Worm (Caenorhabditis elegans) whole organism, L3 larva: ENCODE measurements around the gene Y34B4A.7.
A peak's percentile ranks its signal among the peaks of the same experiment; 100 is the strongest.

Experiments
- ZK546.5 ChIP-seq: sonication (generic microtip); optimal IDR thresholded peaks from 2 replicates; lab custom pipeline; 2017; ENCODE audit warnings: missing biosample characterization, missing genetic modification characterization
- ama-1 ChIP-seq: fragments of 150-350 bp; optimal IDR thresholded peaks from 2 replicates; lab custom pipeline; 2018
- ceh-16 ChIP-seq: sonication (generic microtip); optimal IDR thresholded peaks from 2 replicates; lab custom pipeline; 2017; ENCODE audit warnings: missing biosample characterization, missing genetic modification characterization
- ceh-28 ChIP-seq: fragments of 150-350 bp; optimal IDR thresholded peaks from 2 replicates; lab custom pipeline; 2014; ENCODE audit warnings: missing biosample characterization, missing genetic modification reagents, missing genetic modification characterization
- ceh-9 ChIP-seq: sonication (generic microtip); optimal IDR thresholded peaks from 2 replicates; lab custom pipeline; 2018; ENCODE audit warnings: missing biosample characterization, missing genetic modification characterization
- daf-12 ChIP-seq: fragments of 150-350 bp; optimal IDR thresholded peaks from 2 replicates; lab custom pipeline; 2014; ENCODE audit warnings: missing biosample characterization, missing genetic modification reagents, missing genetic modification characterization
- egl-27 ChIP-seq: sonication (generic microtip); optimal IDR thresholded peaks from 4 replicates; lab custom pipeline; 2017; ENCODE audit warnings: missing biosample characterization, missing genetic modification reagents, missing genetic modification characterization
- egl-5 ChIP-seq: fragments of 150-350 bp; optimal IDR thresholded peaks from 2 replicates; lab custom pipeline; 2017; ENCODE audit warnings: missing biosample characterization, missing genetic modification reagents, missing genetic modification characterization, inconsistent platforms
- elt-1 ChIP-seq: fragments of 150-350 bp; optimal IDR thresholded peaks from 2 replicates; lab custom pipeline; 2014; ENCODE audit warnings: missing biosample characterization, missing genetic modification characterization
- elt-2 ChIP-seq: sonication (generic microtip); optimal IDR thresholded peaks from 2 replicates; lab custom pipeline; 2016; ENCODE audit warnings: missing genetic modification reagents, mild to moderate bottlenecking, missing genetic modification characterization, missing compliant biosample characterization
- fkh-10 ChIP-seq: sonication (generic microtip); optimal IDR thresholded peaks from 2 replicates; lab custom pipeline; 2017; ENCODE audit warnings: missing biosample characterization, missing genetic modification reagents, missing genetic modification characterization
- fkh-2 ChIP-seq: fragments of 150-350 bp; optimal IDR thresholded peaks from 2 replicates; lab custom pipeline; 2014; ENCODE audit warnings: missing biosample characterization, missing genetic modification reagents, missing genetic modification characterization
- fos-1 ChIP-seq: fragments of 150-350 bp; optimal IDR thresholded peaks from 2 replicates; lab custom pipeline; 2014; ENCODE audit warnings: missing biosample characterization, missing genetic modification characterization
- lin-15B ChIP-seq: fragments of 150-350 bp; optimal IDR thresholded peaks from 2 replicates; lab custom pipeline; 2014; ENCODE audit warnings: missing biosample characterization, missing genetic modification characterization
- lin-39 ChIP-seq: fragments of 150-350 bp; optimal IDR thresholded peaks from 2 replicates; lab custom pipeline; 2018; ENCODE audit warnings: missing biosample characterization, missing genetic modification reagents, missing genetic modification characterization
- lsy-12 ChIP-seq: sonication (generic microtip); optimal IDR thresholded peaks from 2 replicates; lab custom pipeline; 2016; ENCODE audit warnings: mild to moderate bottlenecking, missing genetic modification characterization, missing compliant biosample characterization
- mdl-1 ChIP-seq: fragments of 150-350 bp; optimal IDR thresholded peaks from 2 replicates; lab custom pipeline; 2014; ENCODE audit warnings: missing biosample characterization, missing genetic modification characterization
- mml-1 ChIP-seq: fragments of 150-350 bp; sonication (generic microtip); optimal IDR thresholded peaks from 3 replicates; lab custom pipeline; 2014; ENCODE audit warnings: missing biosample characterization, missing genetic modification characterization
- nhr-11 ChIP-seq: fragments of 150-350 bp; optimal IDR thresholded peaks from 2 replicates; lab custom pipeline; 2014; ENCODE audit warnings: missing biosample characterization, missing genetic modification characterization
- nhr-12 ChIP-seq: fragments of 150-350 bp; optimal IDR thresholded peaks from 2 replicates; lab custom pipeline; 2014; ENCODE audit warnings: missing biosample characterization, missing genetic modification characterization
- nhr-23 ChIP-seq: fragments of 150-350 bp; optimal IDR thresholded peaks from 2 replicates; lab custom pipeline; 2014; ENCODE audit warnings: missing biosample characterization, missing genetic modification reagents, missing genetic modification characterization
- nhr-25 ChIP-seq: sonication (generic microtip); optimal IDR thresholded peaks from 2 replicates; lab custom pipeline; 2017; ENCODE audit warnings: missing biosample characterization, missing genetic modification characterization
- nhr-43 ChIP-seq: sonication (generic microtip); optimal IDR thresholded peaks from 2 replicates; lab custom pipeline; 2016; ENCODE audit warnings: mild to moderate bottlenecking, missing genetic modification characterization, missing compliant biosample characterization; ENCODE audit not compliant: poor library complexity, severe bottlenecking
- nhr-67 ChIP-seq: fragments of 150-350 bp; optimal IDR thresholded peaks from 2 replicates; lab custom pipeline; 2014; ENCODE audit warnings: missing biosample characterization, missing genetic modification characterization
- nhr-76 ChIP-seq: fragments of 150-350 bp; sonication (generic microtip); optimal IDR thresholded peaks from 5 replicates; lab custom pipeline; 2014; ENCODE audit warnings: missing biosample characterization, missing genetic modification characterization
- nhr-77 ChIP-seq: fragments of 150-350 bp; optimal IDR thresholded peaks from 2 replicates; lab custom pipeline; 2014; ENCODE audit warnings: missing biosample characterization, missing genetic modification characterization
- pha-4 ChIP-seq: fragments of 150-350 bp; optimal IDR thresholded peaks from 2 replicates; lab custom pipeline; 2014; ENCODE audit warnings: missing biosample characterization, missing genetic modification reagents, missing genetic modification characterization
- pqm-1 ChIP-seq: fragments of 150-350 bp; optimal IDR thresholded peaks from 2 replicates; lab custom pipeline; 2017; ENCODE audit warnings: missing biosample characterization, missing genetic modification characterization, inconsistent platforms
- snpc-4 ChIP-seq: fragments of 150-350 bp; optimal IDR thresholded peaks from 2 replicates; lab custom pipeline; 2014; ENCODE audit warnings: missing biosample characterization, missing genetic modification characterization
- tbx-2 ChIP-seq: sonication (generic microtip); optimal IDR thresholded peaks from 2 replicates; lab custom pipeline; 2016; ENCODE audit warnings: mild to moderate bottlenecking, missing genetic modification characterization, missing compliant biosample characterization
- unc-39 ChIP-seq: sonication (generic microtip); optimal IDR thresholded peaks from 4 replicates; lab custom pipeline; 2017; ENCODE audit warnings: missing biosample characterization, missing genetic modification characterization
- unc-62 ChIP-seq: fragments of 150-350 bp; sonication (generic microtip); optimal IDR thresholded peaks from 4 replicates; lab custom pipeline; 2014; ENCODE audit warnings: missing biosample characterization, missing genetic modification reagents, missing genetic modification characterization
- zag-1 ChIP-seq: fragments of 150-350 bp; optimal IDR thresholded peaks from 2 replicates; lab custom pipeline; 2014; ENCODE audit warnings: missing biosample characterization, missing genetic modification characterization

The Y34B4A.7 gene

DNA sequence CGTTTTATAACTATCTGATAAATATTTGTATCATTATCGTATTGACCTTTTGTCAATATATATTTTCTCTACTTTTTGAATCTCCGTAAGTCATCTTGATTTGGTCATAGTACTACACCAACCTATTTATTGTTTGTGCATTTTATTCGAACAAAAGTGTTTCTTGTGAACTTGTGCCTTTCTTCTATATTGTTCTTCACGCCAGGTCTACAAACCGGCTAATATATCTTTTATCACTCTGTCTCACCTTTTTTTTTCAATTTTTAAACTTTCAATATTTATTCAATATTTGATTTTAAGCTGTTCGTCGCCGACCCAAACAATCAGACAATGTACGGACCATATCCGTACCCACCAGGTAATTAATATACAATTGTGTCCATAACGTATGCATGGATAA lies 28.1 kb upstream of the Y34B4A.7 start, which contains the start of gene hrpa-2:
Gene hrpa-2, plus strand, starts transcription at position 301 of the 400 bp plus-strand sequence.
- TF ChIP-seq nhr-76 (tag; lab: Kevin White, UChicago) = no peak

DNA sequence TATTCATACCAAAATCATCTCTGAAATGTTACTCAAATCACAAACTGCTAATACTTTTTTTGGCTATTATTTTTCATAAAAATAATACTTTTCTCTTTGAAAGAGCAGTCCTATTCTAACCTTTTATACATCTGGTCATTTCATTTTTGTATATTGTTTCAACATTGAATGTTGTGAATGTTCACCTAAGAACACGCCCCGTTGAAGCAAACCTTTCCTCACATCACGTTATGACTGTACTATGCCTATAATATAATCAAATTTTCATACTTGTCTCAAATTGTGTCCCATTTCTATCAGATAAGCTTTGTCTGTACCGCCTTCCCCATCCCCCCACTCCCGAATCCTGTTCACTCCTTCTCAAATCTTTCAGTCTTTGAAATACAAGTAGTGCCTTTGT lies 25.8 kb upstream of the Y34B4A.7 start:
- peak; percentile 3 for TF ChIP-seq elt-2
- TF ChIP-seq elt-1 = no peak

DNA sequence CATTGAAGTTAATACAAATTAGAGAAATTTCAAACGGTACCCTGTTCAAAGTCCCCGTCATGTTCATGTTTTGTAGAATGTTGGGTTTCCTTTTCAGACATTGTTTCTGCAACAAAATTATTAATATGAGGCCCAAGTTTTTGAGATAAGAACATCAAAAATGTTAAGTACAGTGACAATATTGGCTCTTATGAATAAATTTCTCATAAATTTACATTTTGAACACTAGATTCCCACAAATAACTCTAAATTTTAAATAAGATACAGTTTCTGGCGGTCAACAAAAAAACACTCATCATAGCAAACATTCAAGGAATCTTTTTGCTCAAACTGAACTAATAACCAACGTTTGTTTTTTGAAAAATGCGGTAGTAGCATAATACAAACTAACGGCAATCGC lies 17.9 kb upstream of the Y34B4A.7 start, which contains the start of gene H28G03.3:
Gene H28G03.3, minus strand, starts transcription at position 101 of the 400 bp plus-strand sequence.
- TF ChIP-seq egl-27 (tag; lab: Kevin White, UChicago) (no peak), ama-1 (lab: Kevin White, UChicago) (no peak), mdl-1 (tag; lab: Kevin White, UChicago) (no peak), unc-39 (no peak), nhr-76 (tag; lab: Kevin White, UChicago) (no peak), lsy-12 (tag; lab: Kevin White, UChicago) (no peak)
- TF ChIP-seq, all 47 proteins: peak for 0

DNA sequence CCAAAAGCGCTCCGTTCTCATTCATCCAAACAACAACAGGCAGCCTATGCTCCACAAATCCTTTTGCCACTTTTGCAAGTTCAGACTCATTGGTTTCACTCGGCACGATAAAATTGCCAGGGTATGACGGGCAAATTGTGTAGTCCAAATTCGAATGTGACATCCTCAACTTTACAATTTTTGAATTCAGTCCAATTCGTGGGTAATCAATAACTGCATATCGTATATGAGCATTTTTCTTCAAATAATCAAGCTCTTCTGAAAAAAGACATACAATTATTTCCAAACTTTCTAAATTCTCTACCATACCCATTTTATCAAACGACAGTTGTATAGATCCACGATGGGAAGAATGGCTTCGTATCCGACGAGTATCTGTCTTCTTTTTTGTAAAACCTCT lies 5.9 kb upstream of the Y34B4A.7 start:
- TF ChIP-seq tbx-2 (tag; lab: Kevin White, UChicago) = no peak
- no peak for TF ChIP-seq lin-15B (tag; lab: Kevin White, UChicago)
- no peak for TF ChIP-seq pha-4 (tag; lab: Kevin White, UChicago)
- TF ChIP-seq lsy-12 (tag; lab: Kevin White, UChicago) = no peak
- no peak for TF ChIP-seq nhr-25 (tag; lab: Kevin White, UChicago)
- no peak for TF ChIP-seq zag-1 (tag; lab: Kevin White, UChicago)
- TF ChIP-seq unc-39 = no peak
- TF ChIP-seq nhr-23 (tag; lab: Kevin White, UChicago) = no peak
- no peak for TF ChIP-seq mdl-1 (tag; lab: Kevin White, UChicago)
- TF ChIP-seq pqm-1 = no peak
- TF ChIP-seq nhr-77 (tag; lab: Kevin White, UChicago) = no peak

DNA sequence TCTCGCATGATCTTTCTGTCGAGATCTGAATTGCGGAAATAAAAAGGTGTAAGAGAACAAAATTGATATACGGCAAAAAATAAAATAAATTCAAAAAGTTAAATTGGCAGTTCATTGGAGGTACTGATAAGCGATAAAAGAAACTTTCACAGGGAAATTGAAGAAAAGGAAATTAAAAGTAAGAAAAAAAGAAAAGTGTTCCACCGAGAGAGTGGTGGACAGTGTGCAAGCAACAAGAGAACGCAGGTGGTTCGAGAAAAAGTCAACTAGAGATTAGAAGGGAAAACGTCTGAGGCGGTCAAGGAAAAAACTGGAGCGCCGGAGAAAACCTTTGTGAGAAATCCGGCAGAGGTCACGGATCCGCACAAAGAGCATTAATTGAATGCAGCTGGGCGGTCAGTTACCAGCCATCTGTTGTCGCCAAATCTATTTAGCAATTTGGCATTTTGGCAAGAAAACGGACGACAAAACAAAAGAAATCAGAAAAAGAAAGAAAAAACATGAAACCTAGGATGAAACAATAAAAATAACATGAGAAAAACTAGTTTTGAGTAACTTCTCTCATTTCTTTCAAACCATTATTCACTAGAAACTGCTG lies 656 bp upstream of the Y34B4A.7 start, which contains the start of gene mtm-5:
Gene mtm-5, minus strand, starts transcription at position 27 of the 598 bp plus-strand sequence.
- peak; percentile 1 for TF ChIP-seq nhr-23 (tag; lab: Kevin White, UChicago)
- peak; percentile 68 for TF ChIP-seq elt-2
- TF ChIP-seq ceh-16 (tag; lab: Kevin White, UChicago) = no peak
- no peak for TF ChIP-seq nhr-11 (tag; lab: Kevin White, UChicago)
- TF ChIP-seq lin-15B (tag; lab: Kevin White, UChicago) = no peak
- TF ChIP-seq nhr-43 (tag; lab: Kevin White, UChicago) = no peak
- TF ChIP-seq, all 47 proteins: peak for 2

DNA sequence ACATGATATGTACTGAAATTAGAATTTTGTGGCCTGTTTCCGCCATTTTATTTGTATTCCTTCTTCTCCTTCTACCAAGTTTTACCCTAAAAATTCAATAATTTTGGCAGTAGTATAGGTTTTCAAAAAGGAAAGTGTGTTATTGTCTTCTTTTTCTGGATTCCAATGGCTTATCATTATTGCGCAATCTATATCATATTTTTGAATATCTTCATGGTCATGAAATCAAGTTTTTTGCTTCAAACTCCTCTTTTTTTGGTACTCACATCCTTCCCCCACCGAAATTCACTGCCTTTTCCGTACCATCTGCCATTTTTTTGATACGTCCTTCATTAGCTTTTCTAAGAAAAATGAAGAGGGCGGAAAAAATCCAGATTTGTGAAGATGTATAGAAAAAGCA lies 4.6 kb downstream of the Y34B4A.7 start:
- TF ChIP-seq nhr-12 (tag; lab: Kevin White, UChicago) = no peak
- TF ChIP-seq elt-2 = no peak
- no peak for TF ChIP-seq mml-1 (tag; lab: Kevin White, UChicago)
- TF ChIP-seq snpc-4 (tag; lab: Kevin White, UChicago) = no peak
- TF ChIP-seq ceh-28 (tag; lab: Kevin White, UChicago) = no peak
- no peak for TF ChIP-seq ceh-9 (tag; lab: Kevin White, UChicago)
- no peak for TF ChIP-seq nhr-11 (tag; lab: Kevin White, UChicago)
- TF ChIP-seq nhr-67 (tag; lab: Kevin White, UChicago) = no peak
- no peak for TF ChIP-seq fkh-2
- TF ChIP-seq pha-4 (tag; lab: Kevin White, UChicago) = no peak
- TF ChIP-seq nhr-25 (tag; lab: Kevin White, UChicago) = no peak
- TF ChIP-seq lin-39 (tag; lab: Kevin White, UChicago) = no peak
- TF ChIP-seq fos-1 (tag; lab: Kevin White, UChicago) = no peak
- no peak for TF ChIP-seq egl-5
- TF ChIP-seq pqm-1 = no peak
- TF ChIP-seq, all 47 proteins: peak for 0

DNA sequence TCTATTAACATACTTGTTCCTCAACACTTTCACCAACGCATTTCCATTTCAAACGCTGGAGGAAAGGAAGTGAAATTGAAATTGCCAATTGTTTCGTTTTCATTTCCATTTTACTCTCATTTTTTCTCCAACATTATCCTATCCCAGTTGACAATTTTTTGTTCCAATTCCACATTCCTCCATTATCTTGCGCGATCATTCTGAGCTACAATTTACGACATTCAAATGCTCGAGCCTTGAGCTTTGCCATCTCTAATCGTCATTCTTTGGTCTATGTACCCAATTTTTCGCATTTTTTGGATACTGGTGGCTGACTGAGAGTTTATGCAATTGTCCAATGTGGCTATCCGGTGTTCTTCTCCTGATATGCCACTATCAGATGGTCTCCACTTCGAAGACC lies 5.5 kb downstream of the Y34B4A.7 start, which contains the start of gene Y34B4A.10:
Gene Y34B4A.10, plus strand, starts transcription at position 301 of the 400 bp plus-strand sequence.
- no peak for TF ChIP-seq nhr-12 (tag; lab: Kevin White, UChicago)
- no peak for TF ChIP-seq lin-15B (tag; lab: Kevin White, UChicago)
- no peak for TF ChIP-seq zag-1 (tag; lab: Kevin White, UChicago)
- no peak for TF ChIP-seq daf-12
- no peak for TF ChIP-seq pha-4 (tag; lab: Kevin White, UChicago)
- TF ChIP-seq fkh-2 = no peak
- no peak for TF ChIP-seq fkh-10 (GFP tag; lab: Kevin White, UChicago)
- no peak for TF ChIP-seq pqm-1
- TF ChIP-seq unc-62 (GFP tag; lab: Kevin White, UChicago) = no peak
- TF ChIP-seq ceh-9 (tag; lab: Kevin White, UChicago) = no peak
- no peak for TF ChIP-seq ceh-28 (tag; lab: Kevin White, UChicago)
- TF ChIP-seq snpc-4 (tag; lab: Kevin White, UChicago) = no peak
- no peak for TF ChIP-seq ZK546.5 (tag; lab: Kevin White, UChicago)
